Fruit fly (Drosophila melanogaster): ENCODE results near the gene CG11357.

The CG11357 gene

DNA sequence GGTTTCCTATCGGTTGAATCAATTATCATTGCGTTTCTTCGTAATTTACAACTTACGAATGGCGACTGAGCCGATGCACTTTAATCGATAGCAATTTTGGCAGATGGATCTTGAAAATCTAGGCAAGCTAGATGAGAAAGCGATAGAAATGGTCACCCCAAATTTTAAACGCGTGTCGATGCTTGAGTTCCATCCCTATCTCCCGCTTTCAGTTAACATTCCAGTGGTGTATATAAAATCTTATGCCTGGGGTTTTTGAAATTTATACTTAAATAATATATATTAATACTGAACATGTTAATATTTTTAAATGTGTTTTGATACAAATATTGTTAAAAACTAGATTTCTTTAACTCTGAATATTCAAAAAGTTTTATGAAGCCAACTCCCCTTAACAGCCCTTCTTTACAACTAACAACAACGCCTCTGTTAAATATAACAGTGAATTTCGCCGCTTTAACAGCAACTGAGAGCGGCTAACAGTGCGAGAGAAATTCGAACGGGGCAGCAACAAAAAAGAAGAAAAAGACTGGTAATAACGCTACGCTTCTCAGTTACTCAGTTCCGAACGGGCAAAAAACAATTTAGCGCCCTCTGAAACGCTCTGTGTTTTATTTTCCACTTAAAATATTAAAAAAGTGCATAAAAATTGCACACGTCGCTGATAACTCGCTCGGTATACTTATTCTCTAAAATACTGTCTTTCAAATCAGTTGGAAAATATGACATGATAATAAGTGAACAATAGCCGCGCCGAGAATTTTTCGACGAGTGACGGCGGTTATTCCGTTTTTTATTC, at the start of gene CG11357:
TSS of gene CG11357 (plus strand) at position 479 of the 799 bp plus-strand sequence.
- TF ChIP-seq Hr96 (GFP tag; optimal IDR thresholded peaks at IDR 0.05) (peak; percentile 82), CG11617 (GFP tag; optimal IDR thresholded peaks at IDR 0.05) (peak; percentile 97), cic (GFP tag; optimal IDR thresholded peaks at IDR 0.05) (peak; percentile 88), CG7045 (GFP tag; optimal IDR thresholded peaks at IDR 0.05) (peak; percentile 99), CG5204 (GFP tag; optimal IDR thresholded peaks at IDR 0.05) (peak; percentile 88), ovo (GFP tag; optimal IDR thresholded peaks at IDR 0.05) (peak; percentile 86), CG12768 (GFP tag; optimal IDR thresholded peaks at IDR 0.05) (peak; percentile 98), CG7101 (tag; optimal IDR thresholded peaks at IDR 0.05) (peak; percentile 99), CG1620 (GFP tag; optimal IDR thresholded peaks at IDR 0.05) (peak; percentile 75), Mnt (GFP tag; optimal IDR thresholded peaks at IDR 0.05) (peak; percentile 86), Clk (GFP tag; optimal IDR thresholded peaks at IDR 0.05) (peak; percentile 94), tj (GFP tag; optimal IDR thresholded peaks at IDR 0.05) (peak; percentile 73), CG14711 (tag; optimal IDR thresholded peaks at IDR 0.05) (peak; percentile 98), pad (GFP tag; optimal IDR thresholded peaks at IDR 0.05) (peak; percentile 91), cnc (optimal IDR thresholded peaks at IDR 0.05) (no peak), Crg-1 (GFP tag; optimal IDR thresholded peaks at IDR 0.05) (peak; percentile 93), kay (GFP tag; ENCODE audit: borderline replicate concordance) (peak; percentile 90), bab1 (GFP tag; optimal IDR thresholded peaks at IDR 0.05) (peak; percentile 99), CG33017 (tag; optimal IDR thresholded peaks at IDR 0.05) (peak; percentile 100), toe (GFP tag; optimal IDR thresholded peaks at IDR 0.05) (peak; percentile 88)

DNA sequence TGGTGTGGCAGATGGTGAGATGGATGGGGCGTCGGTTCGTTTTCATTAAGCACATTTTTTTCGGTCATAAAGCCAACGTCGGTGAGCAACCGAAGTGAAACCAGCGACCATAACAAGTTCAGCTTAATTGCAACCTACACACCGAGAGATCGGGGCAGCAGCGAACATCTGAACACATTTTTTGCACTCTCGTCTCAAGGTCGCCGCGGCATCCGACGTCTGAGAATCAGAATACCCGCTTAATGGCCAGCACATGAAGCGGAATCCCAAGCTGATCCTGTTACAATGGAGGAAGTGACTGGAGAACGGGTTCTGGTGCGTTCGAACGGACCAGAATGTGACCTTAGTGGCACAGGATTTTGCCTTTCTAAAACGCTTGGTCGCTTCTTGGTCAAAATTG, 48.2 kb upstream of the CG11357 start:
- TF ChIP-seq CG11617 (GFP tag; optimal IDR thresholded peaks at IDR 0.05) (no peak), toe (GFP tag; optimal IDR thresholded peaks at IDR 0.05) (no peak), bab1 (GFP tag; optimal IDR thresholded peaks at IDR 0.05) (no peak), cnc (optimal IDR thresholded peaks at IDR 0.05) (no peak), tj (GFP tag; optimal IDR thresholded peaks at IDR 0.05) (no peak), CG1620 (GFP tag; optimal IDR thresholded peaks at IDR 0.05) (no peak), CG7101 (tag; optimal IDR thresholded peaks at IDR 0.05) (no peak), kay (GFP tag; ENCODE audit: borderline replicate concordance) (no peak), Mnt (GFP tag; optimal IDR thresholded peaks at IDR 0.05) (no peak), Crg-1 (GFP tag; optimal IDR thresholded peaks at IDR 0.05) (no peak), CG7045 (GFP tag; optimal IDR thresholded peaks at IDR 0.05) (no peak)

DNA sequence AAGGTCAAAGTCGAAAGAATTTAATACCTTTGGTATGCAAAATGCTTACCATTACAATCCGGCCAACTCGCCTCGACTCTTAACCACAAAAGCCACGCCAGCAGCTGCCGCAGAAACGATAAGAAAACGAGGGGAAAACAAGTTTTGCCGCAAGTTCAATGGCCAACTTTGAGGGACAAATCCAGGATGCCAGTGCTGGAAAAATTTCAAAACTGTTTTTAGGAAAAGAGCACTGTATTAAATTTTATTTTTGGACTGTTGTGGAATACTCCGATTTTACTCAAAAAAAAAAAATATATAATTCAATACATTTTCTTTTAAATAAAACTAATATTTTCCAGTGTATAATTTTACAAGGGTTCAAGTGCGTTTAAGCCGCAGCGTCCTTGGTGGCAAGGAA, 47.2 kb upstream of the CG11357 start:
- TF ChIP-seq bab1 (GFP tag; optimal IDR thresholded peaks at IDR 0.05): no peak
- no peak for TF ChIP-seq CG7045 (GFP tag; optimal IDR thresholded peaks at IDR 0.05)
- no peak for TF ChIP-seq cic (GFP tag; optimal IDR thresholded peaks at IDR 0.05)
- no peak for TF ChIP-seq pad (GFP tag; optimal IDR thresholded peaks at IDR 0.05)
- no peak for TF ChIP-seq Crg-1 (GFP tag; optimal IDR thresholded peaks at IDR 0.05)
- no peak for TF ChIP-seq CG5204 (GFP tag; optimal IDR thresholded peaks at IDR 0.05)
- TF ChIP-seq CG12768 (GFP tag; optimal IDR thresholded peaks at IDR 0.05): no peak
- TF ChIP-seq Clk (GFP tag; optimal IDR thresholded peaks at IDR 0.05): no peak
- no peak for TF ChIP-seq CG1620 (GFP tag; optimal IDR thresholded peaks at IDR 0.05)
- no peak for TF ChIP-seq CG33017 (tag; optimal IDR thresholded peaks at IDR 0.05)
- no peak for TF ChIP-seq ovo (GFP tag; optimal IDR thresholded peaks at IDR 0.05)
- no peak for TF ChIP-seq toe (GFP tag; optimal IDR thresholded peaks at IDR 0.05)
- TF ChIP-seq Hr96 (GFP tag; optimal IDR thresholded peaks at IDR 0.05): no peak
- no peak for TF ChIP-seq kay (GFP tag; ENCODE audit: borderline replicate concordance)
- no peak for TF ChIP-seq CG14711 (tag; optimal IDR thresholded peaks at IDR 0.05)
- no peak for TF ChIP-seq tj (GFP tag; optimal IDR thresholded peaks at IDR 0.05)
- no peak for TF ChIP-seq cnc (optimal IDR thresholded peaks at IDR 0.05)
- TF ChIP-seq CG7101 (tag; optimal IDR thresholded peaks at IDR 0.05): no peak

DNA sequence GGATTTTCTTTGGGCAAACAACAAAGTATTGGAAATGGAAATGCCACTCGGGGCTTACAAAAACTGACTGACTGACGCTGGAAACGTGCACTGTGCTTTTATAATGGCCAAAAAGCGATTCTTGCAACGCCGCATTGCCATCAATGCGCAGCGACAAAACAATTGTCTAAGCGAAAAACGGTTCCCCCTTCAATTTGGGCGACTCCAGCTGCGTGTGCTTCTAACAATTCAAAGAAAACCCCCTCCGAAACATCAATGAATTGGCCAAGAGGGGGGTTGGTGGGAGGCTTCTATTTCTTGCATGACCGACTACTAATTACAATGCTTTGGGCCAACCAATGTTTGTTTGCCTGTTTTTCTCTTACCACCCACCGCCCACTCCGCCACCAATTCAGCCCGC, 44.2 kb upstream of the CG11357 start, which contains the start of gene CG13721:
TSS of gene CG13721 (minus strand) at position 101 of the 400 bp plus-strand sequence.
- no peak for TF ChIP-seq bab1 (GFP tag; optimal IDR thresholded peaks at IDR 0.05)
- TF ChIP-seq Hr96 (GFP tag; optimal IDR thresholded peaks at IDR 0.05): no peak
- no peak for TF ChIP-seq CG14711 (tag; optimal IDR thresholded peaks at IDR 0.05)
- no peak for TF ChIP-seq pad (GFP tag; optimal IDR thresholded peaks at IDR 0.05)
- no peak for TF ChIP-seq CG11617 (GFP tag; optimal IDR thresholded peaks at IDR 0.05)
- no peak for TF ChIP-seq cic (GFP tag; optimal IDR thresholded peaks at IDR 0.05)
- TF ChIP-seq CG7045 (GFP tag; optimal IDR thresholded peaks at IDR 0.05): no peak
- TF ChIP-seq Crg-1 (GFP tag; optimal IDR thresholded peaks at IDR 0.05): no peak
- no peak for TF ChIP-seq CG7101 (tag; optimal IDR thresholded peaks at IDR 0.05)
- TF ChIP-seq CG5204 (GFP tag; optimal IDR thresholded peaks at IDR 0.05): no peak
- TF ChIP-seq CG33017 (tag; optimal IDR thresholded peaks at IDR 0.05): no peak
- TF ChIP-seq tj (GFP tag; optimal IDR thresholded peaks at IDR 0.05): no peak
- no peak for TF ChIP-seq Clk (GFP tag; optimal IDR thresholded peaks at IDR 0.05)

DNA sequence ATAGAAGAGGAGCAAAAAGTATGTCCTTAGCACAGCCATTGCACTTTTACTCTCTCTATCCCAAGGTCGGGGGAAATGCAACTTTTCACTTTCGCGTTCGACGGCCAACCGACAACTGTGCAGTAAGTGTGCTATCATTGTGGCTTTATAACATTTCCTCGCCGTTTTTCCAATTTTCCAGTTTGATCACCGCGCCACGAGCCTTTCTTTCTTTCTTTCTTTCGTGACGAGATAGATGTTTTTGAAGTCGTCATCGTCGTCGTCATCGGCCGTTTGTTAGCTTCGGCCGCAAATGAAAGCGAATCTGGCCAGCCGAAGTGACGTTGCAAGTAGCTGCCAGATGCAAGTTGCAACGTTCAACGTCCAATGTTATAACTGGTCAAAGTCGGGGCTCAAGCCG, 41.5 kb upstream of the CG11357 start, which contains the start of gene CG13720:
TSS of gene CG13720 (minus strand) at position 101 of the 400 bp plus-strand sequence.
- TF ChIP-seq kay (GFP tag; ENCODE audit: borderline replicate concordance) (no peak), pad (GFP tag; optimal IDR thresholded peaks at IDR 0.05) (no peak), CG12768 (GFP tag; optimal IDR thresholded peaks at IDR 0.05) (no peak), bab1 (GFP tag; optimal IDR thresholded peaks at IDR 0.05) (no peak), CG33017 (tag; optimal IDR thresholded peaks at IDR 0.05) (no peak), tj (GFP tag; optimal IDR thresholded peaks at IDR 0.05) (no peak), CG5204 (GFP tag; optimal IDR thresholded peaks at IDR 0.05) (no peak), Crg-1 (GFP tag; optimal IDR thresholded peaks at IDR 0.05) (no peak), Hr96 (GFP tag; optimal IDR thresholded peaks at IDR 0.05) (no peak), Mnt (GFP tag; optimal IDR thresholded peaks at IDR 0.05) (no peak), cnc (optimal IDR thresholded peaks at IDR 0.05) (no peak), CG14711 (tag; optimal IDR thresholded peaks at IDR 0.05) (no peak), CG11617 (GFP tag; optimal IDR thresholded peaks at IDR 0.05) (no peak), cic (GFP tag; optimal IDR thresholded peaks at IDR 0.05) (no peak), CG7045 (GFP tag; optimal IDR thresholded peaks at IDR 0.05) (no peak), CG1620 (GFP tag; optimal IDR thresholded peaks at IDR 0.05) (no peak), ovo (GFP tag; optimal IDR thresholded peaks at IDR 0.05) (no peak), CG7101 (tag; optimal IDR thresholded peaks at IDR 0.05) (no peak), Clk (GFP tag; optimal IDR thresholded peaks at IDR 0.05) (no peak), toe (GFP tag; optimal IDR thresholded peaks at IDR 0.05) (no peak)

All from whole organism, adult.